Worm (Caenorhabditis elegans) whole organism, young adult: ENCODE results near the gene ddo-2.

ENCODE experiments used
- aptf-2 ChIP-seq: fragments of 200-800 bp; sonication (Bioruptor generic); conservative IDR thresholded peaks from 2 replicates; pipeline ENCODE4 v1.3.6; 2022; ENCODE audit warnings: missing genetic modification reagents, missing genetic modification characterization, missing compliant biosample characterization
- die-1 ChIP-seq: sonication (generic microtip); optimal IDR thresholded peaks from 2 replicates; lab custom pipeline; 2016; ENCODE audit warnings: missing genotype, mild to moderate bottlenecking, missing genetic modification characterization, missing compliant biosample characterization
- pha-4 ChIP-seq: fragments of 150-350 bp; sonication (generic microtip); optimal IDR thresholded peaks from 2 replicates; lab custom pipeline; 2014; ENCODE audit warnings: missing biosample characterization, missing genetic modification reagents, missing genetic modification characterization
- tbx-9 ChIP-seq: sonication (generic microtip); optimal IDR thresholded peaks from 2 replicates; lab custom pipeline; 2016; ENCODE audit warnings: borderline replicate concordance, missing genetic modification characterization, inconsistent platforms, missing compliant biosample characterization
- ztf-26 ChIP-seq: sonication (generic microtip); optimal IDR thresholded peaks from 2 replicates; lab custom pipeline; 2017; ENCODE audit warnings: missing genetic modification characterization, missing compliant biosample characterization

DNA sequence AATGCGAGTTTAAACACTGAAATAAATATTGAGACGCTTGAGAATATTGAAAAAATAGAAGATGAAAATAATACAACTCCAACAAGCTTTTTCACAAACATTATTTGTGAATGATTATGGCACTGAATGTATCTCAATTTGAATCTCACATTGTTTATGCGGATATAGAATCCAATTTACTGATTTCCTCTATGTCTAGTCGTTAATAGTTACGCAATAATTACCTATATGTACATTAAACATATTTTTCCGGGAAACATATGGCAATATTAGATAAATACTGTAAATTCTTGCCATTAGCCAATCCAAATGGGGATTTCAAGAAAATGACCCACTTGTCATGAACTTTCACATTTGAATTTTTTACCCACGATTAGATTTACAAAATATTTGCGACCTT is 40.1 kb downstream of the ddo-2 start, which contains the start of gene srx-9:
- TF ChIP-seq pha-4: no peak
- TF ChIP-seq aptf-2 (GFP tag; lab: Robert Waterston, UW): no peak
- no peak for TF ChIP-seq die-1
- TF ChIP-seq tbx-9: no peak
- TF ChIP-seq ztf-26 (tag; lab: Kevin White, UChicago): no peak
